Fruit fly (Drosophila melanogaster): Measurements from ENCODE around the gene CG9459.

Gene CG9459

dm6 chr3R:9818295-9818694 is at the start of gene CG9459:
CG9459 (minus strand) TSS chr3R:9818395.
- TF ChIP-seq CG17801 (GFP tag; optimal IDR thresholded peaks at IDR 0.05; ENCODE audit: partially characterized antibody): no peak

DNA sequence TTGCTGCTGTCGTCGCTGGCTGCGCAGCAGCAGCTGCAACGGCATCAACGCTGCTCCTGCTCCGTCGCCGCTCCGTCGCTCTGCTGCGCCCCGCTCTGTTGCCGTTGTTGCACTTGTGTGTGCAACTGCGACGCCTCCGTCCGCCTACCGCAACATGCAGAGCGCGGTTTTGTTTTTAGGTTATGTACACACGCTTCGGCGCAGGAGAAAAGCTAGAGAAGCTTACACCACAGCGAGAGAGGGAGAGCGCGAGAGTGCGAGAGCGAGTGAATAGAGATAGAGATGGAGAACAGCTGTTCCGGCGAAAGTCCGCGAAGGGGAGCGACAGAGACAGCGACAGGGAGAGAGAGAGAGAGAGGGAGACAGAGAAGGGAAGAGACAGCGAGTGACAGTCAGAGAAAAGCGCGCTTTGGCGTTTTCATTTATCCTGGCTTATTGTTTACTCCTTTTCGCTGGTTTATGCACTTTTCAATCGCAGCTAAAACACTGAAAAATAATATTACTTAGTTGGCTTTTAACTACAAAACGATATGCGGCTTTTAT is 47.7 kb upstream of the CG9459 start:
- no peak for TF ChIP-seq CG17801 (GFP tag; optimal IDR thresholded peaks at IDR 0.05; ENCODE audit: partially characterized antibody)

dm6 chr3R:9860561-9860960 is 42.4 kb upstream of the CG9459 start:
- TF ChIP-seq CG17801 (GFP tag; optimal IDR thresholded peaks at IDR 0.05; ENCODE audit: partially characterized antibody): no peak

- TF ChIP-seq CG17801 (GFP tag; optimal IDR thresholded peaks at IDR 0.05; ENCODE audit: partially characterized antibody): no peak
These were observed 39.6 kb upstream of the CG9459 start for dm6 chr3R:9857785-9858184.

DNA sequence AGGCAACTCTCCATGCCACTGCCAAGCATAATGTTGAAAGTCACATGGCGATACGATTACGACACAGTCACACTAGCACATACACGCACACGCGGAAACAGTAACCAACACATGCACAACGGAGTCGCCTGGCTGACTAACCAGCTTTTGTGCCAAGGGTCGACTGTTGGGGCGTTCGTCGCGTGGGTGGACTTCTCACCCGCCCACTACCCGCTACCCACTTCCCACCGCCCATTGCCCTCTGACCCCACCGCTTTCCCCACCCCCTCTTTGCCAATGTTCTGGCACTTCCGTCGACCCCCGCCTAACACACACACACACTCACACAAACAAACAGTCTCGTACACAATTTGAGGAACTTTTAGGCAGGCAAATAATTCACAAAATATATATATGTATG is 33.5 kb upstream of the CG9459 start:
- no peak for TF ChIP-seq CG17801 (GFP tag; optimal IDR thresholded peaks at IDR 0.05; ENCODE audit: partially characterized antibody)

DNA sequence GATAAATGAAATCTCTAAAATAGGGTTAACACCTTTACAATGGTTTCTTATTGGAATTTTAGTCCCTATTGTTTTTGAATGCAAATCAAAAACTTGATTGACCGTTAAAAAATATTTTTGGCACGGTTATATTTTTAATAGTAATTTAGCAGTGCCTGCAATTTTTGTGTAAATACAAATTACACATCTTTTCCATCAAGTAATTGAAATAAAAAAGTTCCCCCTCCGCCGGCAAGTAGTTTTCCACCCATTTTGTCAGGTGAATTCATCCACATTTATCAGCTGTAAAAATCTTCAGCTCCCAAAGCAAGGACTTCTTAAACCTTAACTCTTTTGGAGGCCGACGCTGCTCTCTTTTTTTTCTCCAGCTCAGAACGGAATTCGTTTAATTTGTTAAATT is 5.5 kb upstream of the CG9459 start, which contains the start of gene CG34302:
Gene CG34302 (minus strand): TSS at position 101 of the 400 bp plus-strand sequence.
- no peak for TF ChIP-seq CG17801 (GFP tag; optimal IDR thresholded peaks at IDR 0.05; ENCODE audit: partially characterized antibody)

dm6 chr3R:9821091-9821490 is 2.9 kb upstream of the CG9459 start, which contains the start of gene CG42857:
CG42857 (minus strand) TSS chr3R:9821191.
- no peak for TF ChIP-seq CG17801 (GFP tag; optimal IDR thresholded peaks at IDR 0.05; ENCODE audit: partially characterized antibody)

dm6 chr3R:9819777-9820176 is 1.6 kb upstream of the CG9459 start, which contains the start of gene CG9458:
CG9458 (minus strand) TSS chr3R:9819877.
- TF ChIP-seq CG17801 (GFP tag; optimal IDR thresholded peaks at IDR 0.05; ENCODE audit: partially characterized antibody): no peak

DNA sequence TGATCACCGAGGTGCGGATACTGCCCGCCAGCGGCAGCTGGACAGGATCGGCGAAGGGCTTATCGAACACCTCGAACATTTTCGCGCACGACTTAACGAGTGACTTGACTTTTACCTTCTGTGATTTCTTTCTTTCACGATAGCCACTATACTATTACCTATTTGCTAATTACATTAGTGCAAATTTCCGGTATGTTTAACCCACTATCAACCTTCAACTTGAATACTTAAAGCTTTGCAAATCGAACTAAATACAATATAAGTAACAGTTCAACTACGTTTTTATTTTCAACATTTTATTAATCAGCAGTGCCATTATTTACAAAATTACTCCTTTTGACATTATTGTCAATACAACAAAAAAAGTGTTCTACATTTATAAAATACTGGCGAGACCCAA is 1.3 kb downstream of the CG9459 start, which contains the start of gene CG16904:
Gene CG16904 (minus strand): TSS at position 101 of the 400 bp plus-strand sequence.
- TF ChIP-seq CG17801 (GFP tag; optimal IDR thresholded peaks at IDR 0.05; ENCODE audit: partially characterized antibody): no peak

DNA sequence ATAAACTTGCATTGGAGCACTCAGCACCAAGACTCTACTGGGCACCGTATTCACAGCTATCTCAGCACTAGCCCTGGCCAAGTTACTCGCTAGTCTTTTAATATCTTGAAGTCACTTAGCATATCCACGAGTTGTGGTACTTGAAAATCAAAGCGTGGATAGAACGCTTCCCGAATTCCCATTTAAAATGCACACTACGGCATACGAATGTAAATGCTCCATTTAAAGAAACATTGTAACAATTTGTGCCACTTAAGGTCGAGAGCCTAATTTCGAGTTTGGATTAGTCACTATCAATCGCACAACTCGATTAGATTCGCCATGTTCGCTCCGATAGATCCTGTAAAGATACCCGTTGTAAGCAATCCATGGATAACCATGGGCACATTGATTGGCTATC is 4.3 kb downstream of the CG9459 start, which contains the start of gene eloF:
Gene eloF (plus strand): TSS at position 301 of the 400 bp plus-strand sequence.
- TF ChIP-seq CG17801 (GFP tag; optimal IDR thresholded peaks at IDR 0.05; ENCODE audit: partially characterized antibody): no peak

DNA sequence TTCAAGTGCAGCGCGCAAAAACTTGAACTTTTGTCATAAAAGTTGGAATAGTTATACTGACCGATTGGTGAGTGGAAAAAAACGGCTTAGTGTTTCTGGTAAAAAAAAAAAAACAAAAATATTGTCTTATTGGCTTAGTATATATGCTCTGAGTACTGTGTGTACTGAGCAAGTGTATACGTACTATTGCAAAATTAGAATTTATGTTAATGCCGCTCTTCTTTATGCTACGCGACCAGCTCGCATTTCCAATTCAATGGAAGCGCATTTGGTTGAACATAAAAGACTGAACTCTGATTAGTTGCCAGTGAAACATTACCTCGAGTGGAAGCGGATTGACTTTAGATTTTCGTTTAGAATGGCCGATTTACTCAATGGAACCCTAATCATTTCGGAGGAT is 5.7 kb downstream of the CG9459 start, which contains the start of gene CG8534:
Gene CG8534 (plus strand): TSS at position 301 of the 400 bp plus-strand sequence.
- TF ChIP-seq CG17801 (GFP tag; optimal IDR thresholded peaks at IDR 0.05; ENCODE audit: partially characterized antibody): no peak

- TF ChIP-seq CG17801 (GFP tag; optimal IDR thresholded peaks at IDR 0.05; ENCODE audit: partially characterized antibody): peak; percentile 71
These were observed 9.1 kb downstream of the CG9459 start, which contains the start of gene FBXO11 for dm6 chr3R:9808946-9809545. FBXO11 (minus strand) TSS chr3R:9809368.

DNA sequence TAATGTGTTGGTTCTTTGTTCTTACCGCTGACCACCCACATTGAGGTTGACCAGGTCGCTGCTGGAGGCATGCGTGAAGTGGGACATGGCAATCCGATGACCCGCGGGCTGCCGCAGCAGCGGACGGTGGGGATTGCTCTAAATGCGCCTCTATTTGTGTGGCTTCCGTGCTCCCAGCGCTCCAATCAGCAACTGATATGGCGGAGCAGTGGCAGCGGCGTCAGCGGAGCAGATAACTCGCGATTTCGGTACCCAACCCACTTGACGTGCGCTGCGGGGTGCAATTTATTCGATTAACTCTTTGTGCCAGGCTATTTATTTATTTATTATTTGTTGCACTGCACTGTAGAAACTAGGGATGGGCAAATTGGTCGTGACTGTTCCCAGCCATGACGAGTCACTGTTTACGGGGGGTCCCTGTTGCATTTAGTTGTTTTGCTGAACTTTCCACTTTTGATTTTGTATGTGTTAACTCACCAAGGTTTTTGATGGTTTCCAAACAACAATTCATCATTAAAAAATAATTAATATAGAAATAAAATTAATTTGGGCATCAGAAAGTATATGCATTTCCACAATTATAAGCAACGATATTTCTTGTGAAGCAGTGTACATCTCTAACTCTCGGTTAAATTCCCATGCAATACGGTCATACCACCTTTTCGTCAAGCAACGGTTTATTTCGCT is 17.4 kb downstream of the CG9459 start, which contains the start of the genes CG9467 and CG8526:
Gene CG9467 (minus strand): TSS at position 383 of the 687 bp plus-strand sequence.
Gene CG8526 (plus strand): TSS at position 637 of the 687 bp plus-strand sequence.
- TF ChIP-seq CG17801 (GFP tag; optimal IDR thresholded peaks at IDR 0.05; ENCODE audit: partially characterized antibody): peak; percentile 8

- TF ChIP-seq CG17801 (GFP tag; optimal IDR thresholded peaks at IDR 0.05; ENCODE audit: partially characterized antibody): peak; percentile 51
These were observed 25.2 kb downstream of the CG9459 start, which contains the start of gene CG8516 for dm6 chr3R:9793018-9793417. CG8516 (plus strand) TSS chr3R:9793295.

DNA sequence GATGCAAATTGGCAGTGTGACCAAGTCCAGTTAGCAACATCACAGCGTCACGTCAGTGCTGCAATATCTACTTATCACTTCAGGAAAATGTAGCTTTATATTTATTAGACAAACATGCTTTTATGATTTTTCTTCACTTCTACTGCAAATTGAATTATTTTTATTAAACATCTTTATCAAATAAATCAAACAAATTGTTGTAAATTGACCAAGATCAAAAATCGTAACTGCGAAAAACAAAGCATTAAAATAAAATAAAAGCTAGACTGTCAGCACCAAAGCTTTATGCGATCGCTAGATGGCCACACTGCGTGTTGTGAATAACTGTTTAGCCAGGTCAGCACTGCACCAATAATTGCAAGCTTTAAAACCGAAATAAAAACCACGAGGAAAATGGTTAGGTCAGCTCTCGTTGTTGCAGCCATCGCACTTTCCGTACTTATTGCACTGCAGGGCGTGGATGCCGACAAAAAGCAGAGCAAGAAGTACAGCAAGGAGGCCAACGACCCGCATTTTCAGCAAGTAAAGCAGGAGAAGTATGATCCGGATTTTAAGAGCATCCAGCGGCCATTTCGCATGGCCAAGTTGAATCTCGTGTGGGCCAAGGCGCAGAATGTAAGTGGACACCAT is 26.9 kb downstream of the CG9459 start, which contains the start of the genes CG12945 and CG8507:
Gene CG12945 (minus strand): TSS at position 45 of the 630 bp plus-strand sequence.
Gene CG8507 (plus strand): TSS at position 307 of the 630 bp plus-strand sequence.
- peak; percentile 84 for TF ChIP-seq CG17801 (GFP tag; optimal IDR thresholded peaks at IDR 0.05; ENCODE audit: partially characterized antibody)

Data from ovary, adult (tissue).